Fruit fly (Drosophila melanogaster) whole organism, embryonic: ENCODE results near the gene CG14511.

Experiments used
- Antp ChIP-seq: fragments of 200-800 bp; sonication (Bioruptor generic); optimal IDR thresholded peaks from 3 replicates; lab custom pipeline; 2016; ENCODE audit warnings: missing biosample characterization, missing genetic modification characterization
- B-H1 ChIP-seq: fragments of 200-800 bp; sonication (Bioruptor generic); IDR thresholded peaks from 3 replicates; pipeline ENCODE4 v1.3.6; 2022; ENCODE audit warnings: missing biosample characterization, missing genetic modification characterization
- Blimp-1 ChIP-seq: fragments of 200-800 bp; sonication (Bioruptor generic); optimal IDR thresholded peaks from 3 replicates; lab custom pipeline; 2018; ENCODE audit warnings: missing biosample characterization, missing genetic modification characterization, mild to moderate bottlenecking, moderate library complexity, missing genetic modification reagents
- CG1233 ChIP-seq: fragments of 200-800 bp; sonication (Bioruptor generic); optimal IDR thresholded peaks from 4 replicates; lab custom pipeline; 2018; ENCODE audit warnings: missing biosample characterization, mild to moderate bottlenecking, missing genetic modification characterization
- CG15011 ChIP-seq: fragments of 200-800 bp; sonication (Bioruptor generic); optimal IDR thresholded peaks from 3 replicates; lab custom pipeline; 2018; ENCODE audit warnings: missing biosample characterization, mild to moderate bottlenecking, missing genetic modification characterization
- CG15514 ChIP-seq: fragments of 200-800 bp; sonication (Bioruptor generic); optimal IDR thresholded peaks from 3 replicates; lab custom pipeline; 2017; ENCODE audit warnings: missing biosample characterization, missing genetic modification characterization, mild to moderate bottlenecking, moderate library complexity, missing genetic modification reagents
- CG17829 ChIP-seq: fragments of 200-800 bp; optimal IDR thresholded peaks from 2 replicates; lab custom pipeline; 2019; ENCODE audit warnings: missing biosample characterization, mild to moderate bottlenecking, missing genetic modification characterization, moderate library complexity
- CG18764 ChIP-seq: fragments of 200-800 bp; sonication (Bioruptor generic); optimal IDR thresholded peaks from 3 replicates; lab custom pipeline; 2016; ENCODE audit warnings: missing biosample characterization, missing genetic modification characterization
- CG33213 ChIP-seq: fragments of 200-800 bp; sonication (Bioruptor generic); optimal IDR thresholded peaks from 3 replicates; lab custom pipeline; 2016; ENCODE audit warnings: missing biosample characterization, missing genetic modification characterization
- CG34224 ChIP-seq: fragments of 200-800 bp; sonication (Bioruptor generic); IDR thresholded peaks from 3 replicates; pipeline ENCODE4 v1.3.6; 2022; ENCODE audit warnings: missing biosample characterization, missing genetic modification characterization; ENCODE audit not compliant: partially characterized antibody
- CG3847 ChIP-seq: fragments of 200-800 bp; sonication (Bioruptor generic); IDR thresholded peaks from 2 replicates; pipeline ENCODE4 v1.3.6; 2022; ENCODE audit warnings: missing biosample characterization, missing genetic modification characterization
- CG7271 ChIP-seq: fragments of 200-800 bp; sonication (Bioruptor generic); optimal IDR thresholded peaks from 2 replicates; lab custom pipeline; 2018; ENCODE audit warnings: missing biosample characterization, mild to moderate bottlenecking, missing genetic modification characterization, moderate library complexity
- CG8089 ChIP-seq: fragments of 200-800 bp; sonication (Bioruptor generic); optimal IDR thresholded peaks from 3 replicates; lab custom pipeline; 2016; ENCODE audit warnings: missing biosample characterization, missing genetic modification characterization
- CHES-1-like ChIP-seq: fragments of 200-800 bp; sonication (Bioruptor generic); optimal IDR thresholded peaks from 2 replicates; lab custom pipeline; 2016; ENCODE audit warnings: missing biosample characterization, missing genetic modification characterization
- CkIIα-i1 ChIP-seq: fragments of 200-800 bp; sonication (Bioruptor generic); IDR thresholded peaks from 2 replicates; pipeline ENCODE4 v1.3.6; 2022; ENCODE audit warnings: missing biosample characterization, missing genetic modification characterization
- CoRest ChIP-seq: fragments of 200-800 bp; sonication (Bioruptor generic); optimal IDR thresholded peaks from 3 replicates; lab custom pipeline; 2018; ENCODE audit warnings: missing biosample characterization, mild to moderate bottlenecking, missing genetic modification characterization, moderate library complexity
- CrebB ChIP-seq: fragments of 200-800 bp; sonication (Bioruptor generic); optimal IDR thresholded peaks from 3 replicates; lab custom pipeline; 2018; ENCODE audit warnings: missing biosample characterization, mild to moderate bottlenecking, missing genetic modification characterization
- Deaf1 ChIP-seq: fragments of 200-800 bp; optimal IDR thresholded peaks from 3 replicates; lab custom pipeline; 2019; ENCODE audit warnings: missing biosample characterization, mild to moderate bottlenecking, missing genetic modification characterization, moderate library complexity
- Fer3 ChIP-seq: fragments of 200-800 bp; sonication (Bioruptor generic); optimal IDR thresholded peaks from 2 replicates; lab custom pipeline; 2018; ENCODE audit warnings: missing biosample characterization, mild to moderate bottlenecking, missing genetic modification characterization, moderate library complexity
- HHEX ChIP-seq: fragments of 200-800 bp; sonication (Bioruptor generic); optimal IDR thresholded peaks from 3 replicates; lab custom pipeline; 2017; ENCODE audit warnings: missing biosample characterization, mild to moderate bottlenecking, missing genetic modification characterization, missing genetic modification reagents
- Hand ChIP-seq: fragments of 200-800 bp; sonication (Bioruptor generic); optimal IDR thresholded peaks from 2 replicates; lab custom pipeline; 2017; ENCODE audit warnings: mild to moderate bottlenecking, missing biosample characterization, missing genetic modification reagents, missing genetic modification characterization
- Hmx ChIP-seq: fragments of 200-800 bp; sonication (Bioruptor generic); optimal IDR thresholded peaks from 2 replicates; lab custom pipeline; 2016; ENCODE audit warnings: missing biosample characterization, missing genetic modification characterization
- Lim3 ChIP-seq: fragments of 200-800 bp; sonication (Bioruptor generic); IDR thresholded peaks from 2 replicates; pipeline ENCODE4 v1.3.6; 2022; ENCODE audit warnings: missing biosample characterization, missing genetic modification characterization
- Sox102F ChIP-seq: fragments of 200-800 bp; sonication (Bioruptor generic); optimal IDR thresholded peaks from 2 replicates; lab custom pipeline; 2018; ENCODE audit warnings: missing biosample characterization, mild to moderate bottlenecking, missing genetic modification characterization, moderate library complexity
- Sry-β ChIP-seq: fragments of 200-800 bp; sonication (Bioruptor generic); optimal IDR thresholded peaks from 2 replicates; lab custom pipeline; 2018; ENCODE audit warnings: missing biosample characterization, mild to moderate bottlenecking, missing genetic modification characterization, moderate library complexity
- Tbp ChIP-seq: fragments of >200 bp; optimal IDR thresholded peaks from 2 replicates; lab custom pipeline; 2018; ENCODE audit warnings: missing biosample characterization, missing genetic modification characterization
- Xrp1 ChIP-seq: fragments of 200-800 bp; sonication (Bioruptor generic); IDR thresholded peaks from 2 replicates; pipeline ENCODE4 v1.3.6; 2022; ENCODE audit warnings: missing biosample characterization, missing genetic modification characterization
- ab ChIP-seq: fragments of 200-800 bp; sonication (Bioruptor generic); optimal IDR thresholded peaks from 2 replicates; lab custom pipeline; 2016; ENCODE audit warnings: missing biosample characterization, missing genetic modification characterization
- az2 ChIP-seq: fragments of 200-800 bp; sonication (Bioruptor generic); optimal IDR thresholded peaks from 3 replicates; lab custom pipeline; 2016; ENCODE audit warnings: missing biosample characterization, missing genetic modification characterization
- br ChIP-seq: fragments of >200 bp; optimal IDR thresholded peaks from 2 replicates; lab custom pipeline; 2017
- crp ChIP-seq, 2 experiments: fragments of 200-800 bp; sonication (Bioruptor generic); optimal IDR thresholded peaks; 2 replicates in 1 of 2; 3 replicates in 1 of 2; lab custom pipeline; 2017; ENCODE audit warnings: missing biosample characterization in 2 of 2, missing genetic modification characterization in 2 of 2, mild to moderate bottlenecking in 1 of 2, moderate library complexity in 1 of 2
- da ChIP-seq: fragments of 200-800 bp; sonication (Bioruptor generic); optimal IDR thresholded peaks from 2 replicates; lab custom pipeline; 2016; ENCODE audit warnings: missing biosample characterization, missing genetic modification characterization
- danr ChIP-seq: fragments of 200-800 bp; sonication (Bioruptor generic); IDR thresholded peaks from 2 replicates; pipeline ENCODE4 v1.3.6; 2022; ENCODE audit warnings: missing biosample characterization, missing genetic modification characterization
- en ChIP-seq: fragments of 200-800 bp; sonication (Bioruptor generic); optimal IDR thresholded peaks from 2 replicates; lab custom pipeline; 2016; ENCODE audit warnings: missing biosample characterization, missing genetic modification characterization
- exex ChIP-seq: fragments of 200-800 bp; sonication (Bioruptor generic); optimal IDR thresholded peaks from 4 replicates; lab custom pipeline; 2018; ENCODE audit warnings: missing biosample characterization, mild to moderate bottlenecking, missing genetic modification characterization, moderate library complexity
- fd3F ChIP-seq: fragments of 200-800 bp; sonication (Bioruptor generic); optimal IDR thresholded peaks from 2 replicates; lab custom pipeline; 2018; ENCODE audit warnings: missing biosample characterization, mild to moderate bottlenecking, missing genetic modification characterization, moderate library complexity
- fru ChIP-seq: fragments of >200 bp; optimal IDR thresholded peaks from 2 replicates; lab custom pipeline; 2017
- grn ChIP-seq: fragments of 200-800 bp; sonication (Bioruptor generic); optimal IDR thresholded peaks from 3 replicates; lab custom pipeline; 2017; ENCODE audit warnings: missing biosample characterization, missing genetic modification characterization
- her ChIP-seq: fragments of 200-800 bp; sonication (Bioruptor generic); optimal IDR thresholded peaks from 2 replicates; lab custom pipeline; 2016; ENCODE audit warnings: missing biosample characterization, missing genetic modification characterization
- hth ChIP-seq: fragments of >200 bp; optimal IDR thresholded peaks from 2 replicates; lab custom pipeline; 2017; ENCODE audit warnings: inconsistent platforms
- lilli ChIP-seq: fragments of 200-800 bp; sonication (Bioruptor generic); optimal IDR thresholded peaks from 3 replicates; lab custom pipeline; 2016; ENCODE audit warnings: missing biosample characterization, missing genetic modification characterization
- lola ChIP-seq, 3 experiments: fragments of >200 bp in 2 of 3; fragments of 200-800 bp in 1 of 3; sonication (Bioruptor generic) in 1 of 3; optimal IDR thresholded peaks; 2 replicates each; lab custom pipeline; 2017 to 2019; ENCODE audit warnings: missing biosample characterization in 3 of 3, missing genetic modification characterization in 3 of 3, mild to moderate bottlenecking in 1 of 3, moderate library complexity in 1 of 3
- nerfin-1 ChIP-seq: fragments of 200-800 bp; sonication (Bioruptor generic); optimal IDR thresholded peaks from 3 replicates; lab custom pipeline; 2019; ENCODE audit warnings: missing biosample characterization, mild to moderate bottlenecking, missing genetic modification characterization, moderate library complexity
- pnt ChIP-seq: fragments of 200-800 bp; sonication (Bioruptor generic); optimal IDR thresholded peaks from 3 replicates; lab custom pipeline; 2016; ENCODE audit warnings: missing biosample characterization, missing genetic modification characterization
- pum ChIP-seq: fragments of 200-800 bp; sonication (Bioruptor generic); optimal IDR thresholded peaks from 2 replicates; lab custom pipeline; 2016; ENCODE audit warnings: missing biosample characterization, missing genetic modification characterization
- repo ChIP-seq: fragments of 200-800 bp; sonication (Bioruptor generic); optimal IDR thresholded peaks from 2 replicates; lab custom pipeline; 2016; ENCODE audit warnings: missing biosample characterization, missing genetic modification characterization
- rib ChIP-seq: fragments of 200-800 bp; sonication (Bioruptor generic); IDR thresholded peaks from 2 replicates; pipeline ENCODE4 v1.3.6; 2022; ENCODE audit warnings: missing biosample characterization, missing genetic modification characterization
- sc ChIP-seq, 3 experiments: fragments of >200 bp in 2 of 3; fragments of 200-800 bp in 1 of 3; sonication (Bioruptor generic) in 1 of 3; optimal IDR thresholded peaks; 2 replicates in 2 of 3; 3 replicates in 1 of 3; lab custom pipeline; 2017; ENCODE audit warnings: mild to moderate bottlenecking in 1 of 3, missing biosample characterization in 1 of 3, missing genetic modification characterization in 1 of 3, missing genetic modification reagents in 1 of 3
- trh ChIP-seq: fragments of 200-800 bp; sonication (Bioruptor generic); optimal IDR thresholded peaks from 2 replicates; lab custom pipeline; 2016; ENCODE audit warnings: missing biosample characterization, missing genetic modification characterization
- usp ChIP-seq: fragments of >200 bp; optimal IDR thresholded peaks from 2 replicates; lab custom pipeline; 2017; ENCODE audit warnings: missing biosample characterization, missing genetic modification characterization
- vvl ChIP-seq: fragments of 200-800 bp; sonication (Bioruptor generic); IDR thresholded peaks from 2 replicates; pipeline ENCODE4 v1.3.6; 2022; ENCODE audit warnings: missing biosample characterization, missing genetic modification characterization
- zf30C ChIP-seq: fragments of 200-800 bp; sonication (Bioruptor generic); optimal IDR thresholded peaks from 3 replicates; lab custom pipeline; 2018; ENCODE audit warnings: missing biosample characterization, mild to moderate bottlenecking, missing genetic modification characterization

CG14511 gene

DNA sequence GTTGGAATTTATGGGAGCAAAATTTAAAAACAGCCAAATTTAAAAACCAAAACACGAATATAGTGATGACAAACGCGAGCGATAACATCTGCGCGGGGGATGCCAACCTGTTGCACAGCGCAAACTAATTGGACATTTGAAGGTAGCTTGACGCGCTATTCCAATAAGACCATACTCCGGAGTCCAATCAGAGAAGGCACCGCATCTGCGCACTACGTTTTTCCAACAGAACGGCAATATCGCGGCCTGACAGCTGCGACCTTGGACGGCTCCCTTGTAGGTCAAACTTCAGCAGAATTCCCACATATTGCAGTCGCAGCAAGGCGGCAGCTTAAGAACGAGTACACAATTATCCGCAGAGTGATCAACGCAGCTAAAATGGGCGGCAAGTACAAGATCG, 1.4 kb upstream of the CG14511 start, which contains the start of the genes CG11882 and Pglym78 (continued):
- TF ChIP-seq Hand (GFP tag; lab: Kevin White, UChicago), result no peak
- TF ChIP-seq repo, result no peak
- peak; percentile 65 for TF ChIP-seq pum (GFP tag; lab: Kevin White, UChicago)
- peak; percentile 25 for TF ChIP-seq CG18764 (GFP tag; lab: Kevin White, UChicago)
- TF ChIP-seq CoRest (tag; lab: Kevin White, UChicago), result peak; percentile 55
- no peak for TF ChIP-seq Sox102F (GFP tag; lab: Kevin White, UChicago)
- TF ChIP-seq en (GFP tag; lab: Kevin White, UChicago), result peak; percentile 40
- TF ChIP-seq zf30C, result no peak
- TF ChIP-seq pnt (GFP tag; lab: Kevin White, UChicago), result peak; percentile 32
- TF ChIP-seq hth, result no peak
- peak; percentile 67 for TF ChIP-seq grn (GFP tag; lab: Kevin White, UChicago)
- TF ChIP-seq Antp, result peak; percentile 78
- TF ChIP-seq CG17829, result peak; percentile 17
- TF ChIP-seq usp (GFP tag; lab: Kevin White, UChicago), result no peak
- no peak for TF ChIP-seq CG7271 (tag; lab: Kevin White, UChicago)
- TF ChIP-seq crp (GFP tag; optimal IDR thresholded peaks at IDR 0.05; lab: Kevin White, UChicago), result peak in 1 of 2 experiments; percentile 73
- no peak for TF ChIP-seq trh (GFP tag; lab: Kevin White, UChicago)
- TF ChIP-seq CG34224 (GFP tag; lab: Robert Waterston, UW), result peak; percentile 72
- TF ChIP-seq lilli (GFP tag; lab: Kevin White, UChicago), result peak; percentile 78
- TF ChIP-seq Deaf1, result no peak
- no peak for TF ChIP-seq CG1233 (GFP tag; lab: Kevin White, UChicago)
- TF ChIP-seq Xrp1 (GFP tag; lab: Robert Waterston, UW), result peak; percentile 20; the same call in 1 of the 2 replicates
- TF ChIP-seq Lim3 (GFP tag; lab: Robert Waterston, UW), result no peak
- TF ChIP-seq nerfin-1 (tag; lab: Kevin White, UChicago), result peak; percentile 28
- no peak for TF ChIP-seq fru (lab: Kevin White, UChicago)
- TF ChIP-seq CG15011 (GFP tag; lab: Kevin White, UChicago), result no peak
- peak; percentile 60 for TF ChIP-seq exex (tag; lab: Kevin White, UChicago)
- TF ChIP-seq rib, result peak; percentile 58
- TF ChIP-seq br (lab: Kevin White, UChicago), result no peak
- peak; percentile 90 for TF ChIP-seq CG3847
- peak; percentile 83 for TF ChIP-seq vvl (GFP tag; lab: Robert Waterston, UW)
- peak; percentile 79 for TF ChIP-seq da (GFP tag; lab: Kevin White, UChicago)
- TF ChIP-seq CHES-1-like (GFP tag; lab: Kevin White, UChicago), result peak; percentile 80
- no peak for TF ChIP-seq B-H1
- no peak for TF ChIP-seq fd3F (GFP tag; lab: Kevin White, UChicago)
- no peak for TF ChIP-seq Blimp-1 (GFP tag; lab: Kevin White, UChicago)
- TF ChIP-seq ab, result no peak
- TF ChIP-seq CG8089 (GFP tag; lab: Kevin White, UChicago), result no peak
- TF ChIP-seq HHEX (GFP tag; lab: Kevin White, UChicago), result no peak
- TF ChIP-seq danr (GFP tag; lab: Robert Waterston, UW), result no peak
- peak; percentile 90 for TF ChIP-seq CG15514
- no peak for TF ChIP-seq lola (GFP tag; optimal IDR thresholded peaks at IDR 0.05; lab: Kevin White, UChicago)
- peak; percentile 18 for TF ChIP-seq Fer3 (tag; lab: Kevin White, UChicago)
- no peak for TF ChIP-seq Sry-β (GFP tag; lab: Kevin White, UChicago)
- TF ChIP-seq CkIIα-i1, result no peak
- no peak for TF ChIP-seq az2 (GFP tag; lab: Kevin White, UChicago)
- TF ChIP-seq sc (optimal IDR thresholded peaks at IDR 0.05; lab: Kevin White, UChicago), result no peak
- TF ChIP-seq sc (GFP tag; optimal IDR thresholded peaks at IDR 0.05; lab: Kevin White, UChicago), result no peak
- no peak for TF ChIP-seq Tbp (GFP tag; lab: Kevin White, UChicago)
- no peak for TF ChIP-seq Hmx
- peak; percentile 67 for TF ChIP-seq CrebB
- peak; percentile 60 for TF ChIP-seq CG33213 (GFP tag; lab: Kevin White, UChicago)
- peak; percentile 63 for TF ChIP-seq her (GFP tag; lab: Kevin White, UChicago)
